Worm (Caenorhabditis elegans) whole organism, L4 larva: ENCODE data around the gene F48F5.6.
A peak's percentile ranks its signal among the peaks of the same experiment; 100 is the strongest.

Experiments
- D1046.2 ChIP-seq: fragments of 200-800 bp; sonication (Bioruptor generic); IDR thresholded peaks from 2 replicates; pipeline ENCODE4 v1.3.6; 2022; ENCODE audit warnings: missing genetic modification characterization, missing compliant biosample characterization
- F10B5.3 ChIP-seq: sonication (generic microtip); optimal IDR thresholded peaks from 2 replicates; lab custom pipeline; 2016; ENCODE audit warnings: mild to moderate bottlenecking, missing genetic modification characterization, missing compliant biosample characterization
- F37D6.2 ChIP-seq: sonication (generic microtip); optimal IDR thresholded peaks from 2 replicates; lab custom pipeline; 2016; ENCODE audit warnings: mild to moderate bottlenecking, missing genetic modification characterization, missing compliant biosample characterization
- F49E8.2 ChIP-seq: sonication (generic microtip); optimal IDR thresholded peaks from 2 replicates; lab custom pipeline; 2016; ENCODE audit warnings: missing compliant biosample characterization, mild to moderate bottlenecking, missing genetic modification characterization, borderline replicate concordance
- R02D3.7 ChIP-seq: fragments of 150-350 bp; sonication (generic microtip); optimal IDR thresholded peaks from 3 replicates; lab custom pipeline; 2014; ENCODE audit warnings: missing biosample characterization, missing genetic modification characterization
- T26A8.4 ChIP-seq: fragments of 200-800 bp; sonication (Bioruptor generic); IDR thresholded peaks from 2 replicates; pipeline ENCODE4 v1.3.6; 2022; ENCODE audit warnings: missing genetic modification characterization, missing compliant biosample characterization
- Y105C5A.15 ChIP-seq: fragments of 200-800 bp; sonication (Bioruptor generic); IDR thresholded peaks from 2 replicates; pipeline ENCODE4 v1.3.6; 2022; ENCODE audit warnings: missing genetic modification characterization, missing compliant biosample characterization
- Y48G9A.11 ChIP-seq: fragments of 200-800 bp; sonication (Bioruptor generic); IDR thresholded peaks from 2 replicates; pipeline ENCODE4 v1.3.6; 2022; ENCODE audit warnings: missing genetic modification reagents, missing genetic modification characterization, missing compliant biosample characterization
- aha-1 ChIP-seq: fragments of 150-350 bp; peaks from one replicate; lab custom pipeline; 2014; ENCODE audit warnings: missing biosample characterization, missing genetic modification characterization
- aly-2 ChIP-seq: sonication (generic microtip); optimal IDR thresholded peaks from 2 replicates; lab custom pipeline; 2018; ENCODE audit warnings: missing biosample characterization, missing genetic modification characterization
- ama-1 ChIP-seq: fragments of 150-350 bp; optimal IDR thresholded peaks from 2 replicates; lab custom pipeline; 2014; ENCODE audit warnings: inconsistent platforms, mixed read lengths
- ceh-44 ChIP-seq: fragments of 200-800 bp; sonication (Bioruptor generic); IDR thresholded peaks from 2 replicates; pipeline ENCODE4 v1.3.6; 2022; ENCODE audit warnings: missing genetic modification reagents, missing genetic modification characterization, missing compliant biosample characterization
- ceh-62 ChIP-seq: sonication (generic microtip); optimal IDR thresholded peaks from 2 replicates; lab custom pipeline; 2017; ENCODE audit warnings: missing biosample characterization, missing genetic modification characterization
- ceh-82 ChIP-seq: sonication (generic microtip); optimal IDR thresholded peaks from 2 replicates; lab custom pipeline; 2017; ENCODE audit warnings: missing biosample characterization, missing genetic modification characterization
- cey-2 ChIP-seq: sonication (generic microtip); optimal IDR thresholded peaks from 3 replicates; lab custom pipeline; 2017; ENCODE audit warnings: missing genetic modification characterization, mild to moderate bottlenecking, missing compliant biosample characterization, antibody characterized with exemption, borderline replicate concordance; ENCODE audit not compliant: insufficient read depth
- daf-12 ChIP-seq: fragments of 150-350 bp; optimal IDR thresholded peaks from 2 replicates; lab custom pipeline; 2014; ENCODE audit warnings: missing biosample characterization, missing genetic modification reagents, missing genetic modification characterization
- daf-16 ChIP-seq, 3 experiments: sonication (generic microtip); optimal IDR thresholded peaks; 2 replicates each; lab custom pipeline; 2016 to 2017; ENCODE audit warnings: missing genetic modification characterization in 3 of 3, missing genetic modification reagents in 3 of 3, mild to moderate bottlenecking in 2 of 3, missing compliant biosample characterization in 2 of 3, missing biosample characterization in 1 of 3, moderate library complexity in 1 of 3
- dmd-6 ChIP-seq: fragments of 200-800 bp; sonication (Bioruptor generic); IDR thresholded peaks from 2 replicates; pipeline ENCODE4 v1.3.6; 2022; ENCODE audit warnings: missing genetic modification reagents, missing genetic modification characterization, missing compliant biosample characterization
- dmd-8 ChIP-seq: fragments of 200-800 bp; sonication (Bioruptor generic); IDR thresholded peaks from 2 replicates; pipeline ENCODE4 v1.3.6; 2022; ENCODE audit warnings: missing genetic modification characterization, missing compliant biosample characterization
- dve-1 ChIP-seq: sonication (generic microtip); optimal IDR thresholded peaks from 2 replicates; lab custom pipeline; 2017; ENCODE audit warnings: antibody characterized with exemption, mild to moderate bottlenecking, missing genetic modification characterization, missing compliant biosample characterization; ENCODE audit not compliant: insufficient read depth
- egl-27 ChIP-seq: sonication (generic microtip); optimal IDR thresholded peaks from 3 replicates; lab custom pipeline; 2017; ENCODE audit warnings: missing biosample characterization, missing genetic modification reagents, missing genetic modification characterization
- fkh-10 ChIP-seq: fragments of 150-350 bp; optimal IDR thresholded peaks from 2 replicates; lab custom pipeline; 2014; ENCODE audit warnings: missing biosample characterization, missing genetic modification reagents, missing genetic modification characterization
- fos-1 ChIP-seq: fragments of 150-350 bp; optimal IDR thresholded peaks from 2 replicates; lab custom pipeline; 2014; ENCODE audit warnings: missing biosample characterization, missing genetic modification characterization
- hlh-11 ChIP-seq: fragments of 200-800 bp; sonication (Bioruptor generic); optimal IDR thresholded peaks from 2 replicates; lab custom pipeline; 2018; ENCODE audit warnings: mild to moderate bottlenecking, missing genetic modification characterization, missing compliant biosample characterization
- jun-1 ChIP-seq: fragments of 150-350 bp; optimal IDR thresholded peaks from 2 replicates; lab custom pipeline; 2014; ENCODE audit warnings: missing biosample characterization, missing genetic modification reagents, missing genetic modification characterization
- lin-13 ChIP-seq: fragments of 150-350 bp; optimal IDR thresholded peaks from 2 replicates; lab custom pipeline; 2014; ENCODE audit warnings: missing biosample characterization, missing genetic modification reagents, missing genetic modification characterization
- lin-38 ChIP-seq: fragments of 200-800 bp; sonication (Bioruptor generic); IDR thresholded peaks from 2 replicates; pipeline ENCODE4 v1.3.6; 2022; ENCODE audit warnings: missing genetic modification reagents, missing genetic modification characterization, missing compliant biosample characterization
- lsy-2 ChIP-seq, 2 experiments: fragments of 150-350 bp in 1 of 2; sonication (generic microtip) in 1 of 2; optimal IDR thresholded peaks; 2 replicates each; lab custom pipeline; 2014 to 2017; ENCODE audit warnings: missing biosample characterization in 2 of 2, missing genetic modification characterization in 2 of 2
- madf-9 ChIP-seq: fragments of 200-800 bp; sonication (Bioruptor generic); conservative IDR thresholded peaks from 2 replicates; pipeline ENCODE4 v1.3.6; 2022; ENCODE audit warnings: missing genetic modification reagents, missing genetic modification characterization, missing compliant biosample characterization
- mdl-1 ChIP-seq, 2 experiments: fragments of 150-350 bp in 1 of 2; sonication (generic microtip) in 1 of 2; optimal IDR thresholded peaks; 2 replicates each; lab custom pipeline; 2014 to 2017; ENCODE audit warnings: missing biosample characterization in 2 of 2, missing genetic modification characterization in 2 of 2
- mdt-29 ChIP-seq: fragments of 200-800 bp; sonication (Bioruptor generic); IDR thresholded peaks from 2 replicates; pipeline ENCODE4 v1.3.6; 2022; ENCODE audit warnings: missing genetic modification reagents, missing genetic modification characterization, missing compliant biosample characterization
- mxl-2 ChIP-seq: fragments of 200-800 bp; sonication (Bioruptor generic); conservative IDR thresholded peaks from 2 replicates; pipeline ENCODE4 v1.3.6; 2022; ENCODE audit warnings: missing genetic modification reagents, missing genetic modification characterization, missing compliant biosample characterization
- nhr-10 ChIP-seq: fragments of 150-350 bp; optimal IDR thresholded peaks from 2 replicates; lab custom pipeline; 2014; ENCODE audit warnings: missing biosample characterization, missing genetic modification characterization
- nhr-102 ChIP-seq: sonication (generic microtip); optimal IDR thresholded peaks from 2 replicates; lab custom pipeline; 2016; ENCODE audit warnings: mild to moderate bottlenecking, missing genetic modification characterization, moderate library complexity, missing compliant biosample characterization
- nhr-111 ChIP-seq: fragments of 200-800 bp; sonication (Bioruptor generic); optimal IDR thresholded peaks from 2 replicates; lab custom pipeline; 2018; ENCODE audit warnings: mild to moderate bottlenecking, missing genetic modification characterization, missing compliant biosample characterization
- nhr-28 ChIP-seq: fragments of 150-350 bp; optimal IDR thresholded peaks from 2 replicates; lab custom pipeline; 2014; ENCODE audit warnings: missing biosample characterization, missing genetic modification characterization
- nhr-48 ChIP-seq: sonication (generic microtip); optimal IDR thresholded peaks from 2 replicates; lab custom pipeline; 2016; ENCODE audit warnings: mild to moderate bottlenecking, missing genetic modification characterization, missing compliant biosample characterization
- nhr-77 ChIP-seq: fragments of 150-350 bp; optimal IDR thresholded peaks from 2 replicates; lab custom pipeline; 2014; ENCODE audit warnings: missing biosample characterization, missing genetic modification characterization
- saeg-2 ChIP-seq: fragments of 200-800 bp; sonication (Bioruptor generic); IDR thresholded peaks from 2 replicates; pipeline ENCODE4 v1.3.6; 2022; ENCODE audit warnings: missing genetic modification reagents, missing genetic modification characterization, missing compliant biosample characterization
- sdz-12 ChIP-seq: fragments of 200-800 bp; sonication (Bioruptor generic); optimal IDR thresholded peaks from 2 replicates; lab custom pipeline; 2018; ENCODE audit warnings: mild to moderate bottlenecking, missing genetic modification characterization, missing compliant biosample characterization
- set-16 ChIP-seq: fragments of 200-800 bp; sonication (Bioruptor generic); IDR thresholded peaks from 2 replicates; pipeline ENCODE4 v1.3.6; 2022; ENCODE audit warnings: missing genetic modification reagents, missing genetic modification characterization, missing compliant biosample characterization
- skn-1 ChIP-seq: fragments of 150-350 bp; optimal IDR thresholded peaks from 2 replicates; lab custom pipeline; 2014; ENCODE audit warnings: missing biosample characterization, missing genetic modification characterization
- snpc-1.2 ChIP-seq: fragments of 200-800 bp; sonication (Bioruptor generic); IDR thresholded peaks from 2 replicates; pipeline ENCODE4 v1.3.6; 2022; ENCODE audit warnings: missing genetic modification reagents, missing genetic modification characterization, missing compliant biosample characterization
- spr-3 ChIP-seq: fragments of 200-800 bp; sonication (Bioruptor generic); optimal IDR thresholded peaks from 2 replicates; lab custom pipeline; 2018; ENCODE audit warnings: mild to moderate bottlenecking, missing genetic modification characterization, missing compliant biosample characterization
- unc-62 ChIP-seq, 3 experiments: fragments of 150-350 bp in 1 of 3; sonication (generic microtip); optimal IDR thresholded peaks in 2 of 3; peaks in 1 of 3; 1 replicate in 1 of 3; 2 replicates in 2 of 3; lab custom pipeline; 2014 to 2017; ENCODE audit warnings: missing biosample characterization in 3 of 3, missing genetic modification characterization in 3 of 3, missing genetic modification reagents in 3 of 3, missing genotype in 1 of 3
- zfp-3 ChIP-seq: fragments of 200-800 bp; sonication (Bioruptor generic); conservative IDR thresholded peaks from 2 replicates; pipeline ENCODE4 v1.3.6; 2022; ENCODE audit warnings: missing genetic modification reagents, missing genetic modification characterization, missing compliant biosample characterization
- zip-11 ChIP-seq: fragments of 200-800 bp; sonication (Bioruptor generic); IDR thresholded peaks from 2 replicates; pipeline ENCODE4 v1.3.6; 2022; ENCODE audit warnings: missing genetic modification characterization, missing compliant biosample characterization
- ztf-11 ChIP-seq: fragments of 150-350 bp; optimal IDR thresholded peaks from 2 replicates; lab custom pipeline; 2014; ENCODE audit warnings: missing biosample characterization, missing genetic modification characterization

Gene F48F5.6

ce11 chrV:20498980-20499379 lies 46.0 kb upstream of the F48F5.6 start, which contains the start of gene dct-16 (continued):
- TF ChIP-seq zip-11 (no peak), egl-27 (no peak), fos-1 (tag; lab: Kevin White, UChicago) (no peak), F49E8.2 (tag; lab: Kevin White, UChicago) (no peak), nhr-111 (GFP tag; lab: Kevin White, UChicago) (no peak), ceh-62 (tag; lab: Kevin White, UChicago) (no peak), nhr-77 (tag; lab: Kevin White, UChicago) (no peak), F37D6.2 (tag; lab: Kevin White, UChicago) (no peak), daf-12 (no peak), jun-1 (tag; lab: Kevin White, UChicago) (no peak), cey-2 (tag; lab: Kevin White, UChicago) (no peak), fkh-10 (GFP tag; lab: Kevin White, UChicago) (no peak), F10B5.3 (tag; lab: Kevin White, UChicago) (no peak), lsy-2 (tag; optimal IDR thresholded peaks at IDR 0.05; lab: Kevin White, UChicago) (no peak), T26A8.4 (GFP tag; lab: Robert Waterston, UW) (no peak), ceh-44 (GFP tag; lab: Robert Waterston, UW) (no peak), ama-1 (lab: Kevin White, UChicago) (no peak), Y48G9A.11 (GFP tag; lab: Robert Waterston, UW) (no peak)
- TF ChIP-seq, all 104 proteins: peak for 22

ce11 chrV:20497537-20497936 lies 44.6 kb upstream of the F48F5.6 start:
- TF ChIP-seq T26A8.4 (GFP tag; lab: Robert Waterston, UW) (0 out of 2 replicates have a peak, but pooled peaks have one; percentile 23), lin-13 (GFP tag; lab: Kevin White, UChicago) (no peak), nhr-102 (tag; lab: Kevin White, UChicago) (peak; percentile 50), F49E8.2 (tag; lab: Kevin White, UChicago) (peak; percentile 0), daf-12 (no peak), skn-1 (no peak), mxl-2 (GFP tag; lab: Robert Waterston, UW) (0 out of 2 replicates have a peak, but pooled peaks have one; percentile 19), hlh-11 (tag; lab: Kevin White, UChicago) (peak; percentile 28), Y105C5A.15 (GFP tag; lab: Robert Waterston, UW) (no peak; the same call in 1 of the 2 replicates), aha-1 (tag; lab: Kevin White, UChicago) (peak; percentile 19), dve-1 (tag; lab: Kevin White, UChicago) (peak; percentile 26), lin-38 (GFP tag; lab: Robert Waterston, UW) (peak; percentile 55), ceh-82 (tag; lab: Kevin White, UChicago) (no peak), unc-62 (GFP tag; optimal IDR thresholded peaks at IDR 0.05 in 1 of 2; lab: Kevin White, UChicago) (peak in 1 of 2 experiments; percentile 32), unc-62 (tag; optimal IDR thresholded peaks at IDR 0.05; lab: Kevin White, UChicago) (no peak), sdz-12 (no peak), R02D3.7 (no peak), nhr-48 (tag; lab: Kevin White, UChicago) (peak; percentile 16), D1046.2 (GFP tag; lab: Robert Waterston, UW) (0 out of 2 replicates have a peak, but pooled peaks have one; percentile 10), snpc-1.2 (GFP tag; lab: Robert Waterston, UW) (no peak), ztf-11 (tag; lab: Kevin White, UChicago) (no peak), Y48G9A.11 (GFP tag; lab: Robert Waterston, UW) (peak; percentile 68), aly-2 (tag; lab: Kevin White, UChicago) (no peak), mdt-29 (GFP tag; lab: Robert Waterston, UW) (peak; percentile 50; the same call in 1 of the 2 replicates), nhr-10 (tag; lab: Kevin White, UChicago) (no peak), madf-9 (GFP tag; lab: Robert Waterston, UW) (0 out of 2 replicates have a peak, but pooled peaks have one; percentile 9), daf-16 (GFP tag; optimal IDR thresholded peaks at IDR 0.05; lab: Kevin White, UChicago) (peak in 1 of 2 experiments; percentile 23), daf-16 (tag; optimal IDR thresholded peaks at IDR 0.05; lab: Kevin White, UChicago) (peak; percentile 18), spr-3 (GFP tag; lab: Kevin White, UChicago) (no peak), dmd-6 (GFP tag; lab: Robert Waterston, UW) (peak; percentile 47; the same call in 1 of the 2 replicates), dmd-8 (GFP tag; lab: Robert Waterston, UW) (0 out of 2 replicates have a peak, but pooled peaks have one; percentile 34), ceh-44 (GFP tag; lab: Robert Waterston, UW) (no peak), set-16 (GFP tag; lab: Robert Waterston, UW) (no peak), zfp-3 (GFP tag; lab: Robert Waterston, UW) (peak; percentile 94), nhr-28 (tag; lab: Kevin White, UChicago) (no peak), mdl-1 (tag; optimal IDR thresholded peaks at IDR 0.05; lab: Kevin White, UChicago) (no peak), saeg-2 (0 out of 2 replicates have a peak, but pooled peaks have one; percentile 49)
